Worm (Caenorhabditis elegans): ENCODE data around the gene C25H3.14.
"Not testable (repeated sequence)": the region's sequence is repeated elsewhere in the genome, so short reads cannot be mapped to it uniquely, and the experiment has no call there.

The C25H3.14 gene

ce11 chrII:5691216-5691771, 3.6 kb upstream of the C25H3.14 start, which contains the start of the genes ndub-5 and eif-2D:
ndub-5 (minus strand) TSS chrII:5691353.
eif-2D (plus strand) TSS chrII:5691721.
- TF ChIP-seq snpc-4 (GFP tag; optimal IDR thresholded peaks at IDR 0.05) = no peak
- peak in 1 of 4 experiments; percentile 23 for TF ChIP-seq snpc-4 (tag; optimal IDR thresholded peaks at IDR 0.05)
- no peak for TF ChIP-seq F39B2.1 (GFP tag; IDR thresholded peaks at IDR 0.05)
- peak; percentile 2 for TF ChIP-seq snpc-1.1 (tag; optimal IDR thresholded peaks at IDR 0.05; ENCODE audit: insufficient read depth)

- TF ChIP-seq snpc-4 (GFP tag; optimal IDR thresholded peaks at IDR 0.05) = not testable (repeated sequence)
- TF ChIP-seq snpc-4 (tag; optimal IDR thresholded peaks at IDR 0.05) (peak in 2 of 4 experiments; percentile 64 to 82), snpc-1.1 (tag; optimal IDR thresholded peaks at IDR 0.05; ENCODE audit: insufficient read depth) (peak; percentile 56)
These were observed 2.0 kb upstream of the C25H3.14 start for ce11 chrII:5692919-5693318.

- TF ChIP-seq ceh-100 (GFP tag; IDR thresholded peaks at IDR 0.05) (no peak), snpc-4 (GFP tag; optimal IDR thresholded peaks at IDR 0.05) (no peak), snpc-4 (tag; optimal IDR thresholded peaks at IDR 0.05) (no peak), D2030.7 (GFP tag; IDR thresholded peaks at IDR 0.05) (no peak), madf-6 (GFP tag; IDR thresholded peaks at IDR 0.05) (no peak), let-607 (tag; optimal IDR thresholded peaks at IDR 0.05) (no peak), him-1 (tag; optimal IDR thresholded peaks at IDR 0.05) (no peak), let-526 (GFP tag; IDR thresholded peaks at IDR 0.05) (no peak), F49E8.2 (tag; optimal IDR thresholded peaks at IDR 0.05; ENCODE audit: insufficient read depth) (no peak), egl-18 (GFP tag; IDR thresholded peaks at IDR 0.05) (no peak), lir-1 (GFP tag; conservative IDR thresholded peaks at IDR 0.05) (no peak), tbx-9 (tag; optimal IDR thresholded peaks at IDR 0.05; ENCODE audit: borderline replicate concordance) (no peak), unc-130 (GFP tag; optimal IDR thresholded peaks at IDR 0.05) (no peak), B0336.3 (GFP tag; IDR thresholded peaks at IDR 0.05) (no peak), F10E7.11 (tag; optimal IDR thresholded peaks at IDR 0.05) (no peak), snpc-1.1 (tag; optimal IDR thresholded peaks at IDR 0.05; ENCODE audit: insufficient read depth) (no peak), mcd-1 (GFP tag; IDR thresholded peaks at IDR 0.05) (no peak), F57A8.1 (GFP tag; optimal IDR thresholded peaks at IDR 0.05) (no peak), ztf-6 (GFP tag; IDR thresholded peaks at IDR 0.05) (no peak)
These were observed 1.0 kb upstream of the C25H3.14 start, which contains the start of gene C25H3.3 for ce11 chrII:5693893-5694292. C25H3.3 (plus strand) TSS chrII:5694193.

- TF ChIP-seq unc-62 (GFP tag; optimal IDR thresholded peaks at IDR 0.05) = no peak
- no peak for TF ChIP-seq Y95B8A.8 (GFP tag; IDR thresholded peaks at IDR 0.05)
- no peak for TF ChIP-seq snpc-4 (GFP tag; optimal IDR thresholded peaks at IDR 0.05)
- TF ChIP-seq snpc-4 (tag; optimal IDR thresholded peaks at IDR 0.05) = no peak
- TF ChIP-seq dpff-1 (tag; optimal IDR thresholded peaks at IDR 0.05) = no peak
- no peak for TF ChIP-seq B0035.1 (tag; optimal IDR thresholded peaks at IDR 0.05)
- TF ChIP-seq egl-18 (GFP tag; IDR thresholded peaks at IDR 0.05) = no peak
- no peak for TF ChIP-seq nfya-2 (GFP tag; IDR thresholded peaks at IDR 0.05)
- TF ChIP-seq athp-1 (tag; optimal IDR thresholded peaks at IDR 0.05) = no peak
- TF ChIP-seq snpc-1.3 (tag; optimal IDR thresholded peaks at IDR 0.05; ENCODE audit: insufficient read depth) = no peak
- no peak for TF ChIP-seq B0336.3 (GFP tag; IDR thresholded peaks at IDR 0.05)
- no peak for TF ChIP-seq lir-1 (GFP tag; conservative IDR thresholded peaks at IDR 0.05)
These were observed 1.3 kb downstream of the C25H3.14 start for ce11 chrII:5696218-5696617.

ce11 chrII:5697338-5697737, 2.4 kb downstream of the C25H3.14 start:
- no peak for TF ChIP-seq F10E7.11 (tag; optimal IDR thresholded peaks at IDR 0.05)
- no peak for TF ChIP-seq nhr-80 (tag; optimal IDR thresholded peaks at IDR 0.05)
- no peak for TF ChIP-seq pha-4 (tag; optimal IDR thresholded peaks at IDR 0.05)
- TF ChIP-seq Y53G8AR.9 (GFP tag; conservative IDR thresholded peaks at IDR 0.05) = no peak
